Fruit fly (Drosophila melanogaster): ENCODE measurements around the gene CG15754.

Gene CG15754

DNA sequence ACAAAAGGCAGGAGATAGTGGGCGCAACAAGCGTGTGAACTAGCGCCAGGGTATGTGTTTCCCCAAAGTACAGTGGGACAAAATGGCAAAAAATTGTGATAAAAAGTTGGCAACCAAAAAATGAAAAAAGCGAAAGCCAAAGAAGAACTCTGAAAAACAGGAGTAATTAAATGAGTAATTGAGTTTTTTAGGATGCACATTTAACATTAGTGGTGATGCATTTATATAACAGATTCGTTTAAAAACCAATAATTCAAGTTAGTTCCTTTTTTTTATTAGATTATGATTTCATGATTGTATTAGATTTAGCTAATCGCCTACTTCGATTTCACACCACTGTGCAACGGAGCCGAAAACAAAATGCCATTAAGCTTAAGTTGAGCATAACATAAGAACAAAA is 44.6 kb downstream of the CG15754 start (continued):
- TF ChIP-seq HLH54F (GFP tag; optimal IDR thresholded peaks at IDR 0.05), result peak; percentile 28
- no peak for TF ChIP-seq hth (optimal IDR thresholded peaks at IDR 0.05)
- TF ChIP-seq NFAT (GFP tag; IDR thresholded peaks at IDR 0.05), result no peak
- TF ChIP-seq CG16863 (GFP tag; optimal IDR thresholded peaks at IDR 0.05), result peak; percentile 51
- TF ChIP-seq eve (GFP tag; optimal IDR thresholded peaks at IDR 0.05), result peak in 1 of 2 experiments; percentile 76
- TF ChIP-seq Atf-2 (GFP tag; optimal IDR thresholded peaks at IDR 0.05), result peak; percentile 54
- peak; percentile 51 for TF ChIP-seq CG17385 (GFP tag; optimal IDR thresholded peaks at IDR 0.05)
- no peak for TF ChIP-seq ase (GFP tag; IDR thresholded peaks at IDR 0.05)
- TF ChIP-seq CG31441 (GFP tag; IDR thresholded peaks at IDR 0.05), result peak; percentile 72
- TF ChIP-seq dpn (GFP tag; optimal IDR thresholded peaks at IDR 0.05), result peak; percentile 58 to 60
- no peak for TF ChIP-seq ham (GFP tag; IDR thresholded peaks at IDR 0.05)
- TF ChIP-seq Sox102F (GFP tag; optimal IDR thresholded peaks at IDR 0.05), result peak; percentile 74
- peak; percentile 68 for TF ChIP-seq CG8388 (GFP tag; optimal IDR thresholded peaks at IDR 0.05)
- TF ChIP-seq CG9876 (GFP tag; optimal IDR thresholded peaks at IDR 0.05), result peak; percentile 4
- no peak for TF ChIP-seq CG18011 (GFP tag; optimal IDR thresholded peaks at IDR 0.05)
- TF ChIP-seq CG11504 (tag; optimal IDR thresholded peaks at IDR 0.05), result peak; percentile 80
- no peak for TF ChIP-seq Oaz (GFP tag; IDR thresholded peaks at IDR 0.05)
- no peak for TF ChIP-seq CG11247 (GFP tag; IDR thresholded peaks at IDR 0.05)
- no peak for TF ChIP-seq YL-1 (GFP tag; optimal IDR thresholded peaks at IDR 0.05)
- no peak for TF ChIP-seq Gug (GFP tag; IDR thresholded peaks at IDR 0.05)
- TF ChIP-seq salm (tag; optimal IDR thresholded peaks at IDR 0.05), result peak; percentile 20
- no peak for TF ChIP-seq pros (GFP tag; optimal IDR thresholded peaks at IDR 0.05)
- TF ChIP-seq Optix (GFP tag; IDR thresholded peaks at IDR 0.05), result no peak
- peak; percentile 28; the same call in 1 of the 2 replicates for TF ChIP-seq CG9932 (GFP tag; IDR thresholded peaks at IDR 0.05)
- TF ChIP-seq CG17568 (GFP tag; optimal IDR thresholded peaks at IDR 0.05), result peak; percentile 36
- TF ChIP-seq CG11560 (tag; IDR thresholded peaks at IDR 0.05), result no peak
- no peak for TF ChIP-seq H2.0 (GFP tag; IDR thresholded peaks at IDR 0.05)
- peak; percentile 49 for TF ChIP-seq bab2 (GFP tag; optimal IDR thresholded peaks at IDR 0.05)
- TF ChIP-seq nom (GFP tag; optimal IDR thresholded peaks at IDR 0.05), result no peak
- peak; percentile 59 for TF ChIP-seq CG4424 (GFP tag; optimal IDR thresholded peaks at IDR 0.05)
- TF ChIP-seq CG2889 (GFP tag; IDR thresholded peaks at IDR 0.05), result 0 out of 3 replicates have a peak, but pooled peaks have one; percentile 9
- peak; percentile 58 for TF ChIP-seq CG3281 (GFP tag; optimal IDR thresholded peaks at IDR 0.05)
- TF ChIP-seq CG10654 (GFP tag; optimal IDR thresholded peaks at IDR 0.05), result peak; percentile 27
- peak; percentile 16 for TF ChIP-seq CG13296 (GFP tag; optimal IDR thresholded peaks at IDR 0.05)
- no peak for TF ChIP-seq CHES-1-like (GFP tag; optimal IDR thresholded peaks at IDR 0.05)
- TF ChIP-seq ERR (GFP tag; optimal IDR thresholded peaks at IDR 0.05), result no peak
- TF ChIP-seq CG5180 (GFP tag; optimal IDR thresholded peaks at IDR 0.05), result no peak
- peak; percentile 71 for TF ChIP-seq HHEX (GFP tag; optimal IDR thresholded peaks at IDR 0.05)
- TF ChIP-seq prd (optimal IDR thresholded peaks at IDR 0.05), result no peak
- TF ChIP-seq prd (GFP tag; IDR thresholded peaks at IDR 0.05), result peak; percentile 50; the same call in 1 of the 3 replicates
- TF ChIP-seq CG13624 (GFP tag; optimal IDR thresholded peaks at IDR 0.05), result no peak
- peak; percentile 57 for TF ChIP-seq seq (GFP tag; IDR thresholded peaks at IDR 0.05)
- peak; percentile 4 for TF ChIP-seq CG12155 (GFP tag; optimal IDR thresholded peaks at IDR 0.05)
- peak; percentile 14 for TF ChIP-seq Atf3 (GFP tag; optimal IDR thresholded peaks at IDR 0.05)
- peak; percentile 35 for TF ChIP-seq Antp (GFP tag; optimal IDR thresholded peaks at IDR 0.05)
- TF ChIP-seq zfh1 (GFP tag; IDR thresholded peaks at IDR 0.05), result peak; percentile 57; the same call in 2 of the 3 replicates
- TF ChIP-seq Rx (GFP tag; IDR thresholded peaks at IDR 0.05), result no peak
- TF ChIP-seq CG9727 (GFP tag; optimal IDR thresholded peaks at IDR 0.05), result peak; percentile 45
- no peak for TF ChIP-seq CG6272 (GFP tag; IDR thresholded peaks at IDR 0.05)
- peak; percentile 64 for TF ChIP-seq CG30403 (GFP tag; optimal IDR thresholded peaks at IDR 0.05)
- TF ChIP-seq B-H1 (GFP tag; IDR thresholded peaks at IDR 0.05), result peak; percentile 39; the same call in 1 of the 3 replicates
- no peak for TF ChIP-seq CG7928 (GFP tag; optimal IDR thresholded peaks at IDR 0.05)
- peak; percentile 60 for TF ChIP-seq Meics (GFP tag; optimal IDR thresholded peaks at IDR 0.05)

All from whole organism, embryonic.